Fruit fly (Drosophila melanogaster) whole organism, embryonic: ENCODE measurements around the gene CG6055.

Source experiments
- CG10462 ChIP-seq: fragments of 200-800 bp; sonication (Bioruptor generic); optimal IDR thresholded peaks from 2 replicates; lab custom pipeline; 2016; ENCODE audit warnings: missing biosample characterization, missing genetic modification characterization
- CG11247 ChIP-seq: fragments of 200-800 bp; sonication (Bioruptor generic); IDR thresholded peaks from 2 replicates; pipeline ENCODE4 v1.3.6; 2022; ENCODE audit warnings: missing biosample characterization, missing genetic modification characterization
- CG12236 ChIP-seq: fragments of 200-800 bp; sonication (Bioruptor generic); optimal IDR thresholded peaks from 2 replicates; lab custom pipeline; 2016; ENCODE audit warnings: missing biosample characterization, missing genetic modification characterization
- CG14965 ChIP-seq: fragments of 200-800 bp; sonication (Bioruptor generic); optimal IDR thresholded peaks from 2 replicates; lab custom pipeline; 2016; ENCODE audit warnings: missing biosample characterization, missing genetic modification characterization, borderline replicate concordance
- CG1529 ChIP-seq: fragments of 200-800 bp; sonication (Bioruptor generic); optimal IDR thresholded peaks from 3 replicates; lab custom pipeline; 2018; ENCODE audit warnings: missing biosample characterization, missing genetic modification characterization
- CG16779 ChIP-seq: fragments of 200-800 bp; sonication (Bioruptor generic); IDR thresholded peaks from 2 replicates; pipeline ENCODE4 v1.3.6; 2022; ENCODE audit warnings: missing biosample characterization, missing genetic modification characterization
- CG17802 ChIP-seq: fragments of 200-800 bp; sonication (Bioruptor generic); optimal IDR thresholded peaks from 2 replicates; lab custom pipeline; 2018; ENCODE audit warnings: missing biosample characterization, mild to moderate bottlenecking, missing genetic modification characterization, moderate library complexity
- CG17829 ChIP-seq: fragments of 200-800 bp; optimal IDR thresholded peaks from 2 replicates; lab custom pipeline; 2019; ENCODE audit warnings: missing biosample characterization, mild to moderate bottlenecking, missing genetic modification characterization, moderate library complexity
- CG18476 ChIP-seq: fragments of 200-800 bp; sonication (Bioruptor generic); optimal IDR thresholded peaks from 2 replicates; lab custom pipeline; 2016; ENCODE audit warnings: missing biosample characterization, mild to moderate bottlenecking, missing genetic modification characterization
- CG18599 ChIP-seq: fragments of 200-800 bp; sonication (Bioruptor generic); optimal IDR thresholded peaks from 3 replicates; lab custom pipeline; 2017; ENCODE audit warnings: missing biosample characterization, missing genetic modification characterization, mild to moderate bottlenecking, moderate library complexity, missing genetic modification reagents
- CG2116 ChIP-seq: fragments of 200-800 bp; sonication (Bioruptor generic); optimal IDR thresholded peaks from 3 replicates; lab custom pipeline; 2018; ENCODE audit warnings: missing biosample characterization, mild to moderate bottlenecking, missing genetic modification characterization
- CG2202 ChIP-seq: fragments of 200-800 bp; sonication (Bioruptor generic); optimal IDR thresholded peaks from 2 replicates; lab custom pipeline; 2018; ENCODE audit warnings: missing biosample characterization, mild to moderate bottlenecking, missing genetic modification characterization
- CG2678 ChIP-seq: fragments of 200-800 bp; sonication (Bioruptor generic); optimal IDR thresholded peaks from 3 replicates; lab custom pipeline; 2019; ENCODE audit warnings: missing biosample characterization, mild to moderate bottlenecking, missing genetic modification characterization, moderate library complexity
- CG2875 ChIP-seq: fragments of 200-800 bp; sonication (Bioruptor generic); optimal IDR thresholded peaks from 2 replicates; lab custom pipeline; 2017; ENCODE audit warnings: missing biosample characterization, mild to moderate bottlenecking, missing genetic modification characterization, missing genetic modification reagents
- CG31224 ChIP-seq: fragments of 200-800 bp; sonication (Bioruptor generic); IDR thresholded peaks from 2 replicates; pipeline ENCODE4 v1.3.6; 2022; ENCODE audit warnings: missing biosample characterization, missing genetic modification characterization
- CG3407 ChIP-seq: fragments of 200-800 bp; sonication (Bioruptor generic); optimal IDR thresholded peaks from 2 replicates; lab custom pipeline; 2018; ENCODE audit warnings: missing biosample characterization, mild to moderate bottlenecking, missing genetic modification characterization
- CG34422 ChIP-seq: fragments of 200-800 bp; sonication (Bioruptor generic); IDR thresholded peaks from 3 replicates; pipeline ENCODE4 v1.3.6; 2022; ENCODE audit warnings: missing biosample characterization, missing genetic modification characterization
- CG7745 ChIP-seq: fragments of 200-800 bp; sonication (Bioruptor generic); optimal IDR thresholded peaks from 2 replicates; lab custom pipeline; 2018; ENCODE audit warnings: missing biosample characterization, mild to moderate bottlenecking, missing genetic modification characterization, moderate library complexity
- CG7987 ChIP-seq: fragments of 200-800 bp; sonication (Bioruptor generic); optimal IDR thresholded peaks from 2 replicates; lab custom pipeline; 2018; ENCODE audit warnings: missing biosample characterization, mild to moderate bottlenecking, missing genetic modification characterization, moderate library complexity
- CG8089 ChIP-seq: fragments of 200-800 bp; sonication (Bioruptor generic); optimal IDR thresholded peaks from 3 replicates; lab custom pipeline; 2016; ENCODE audit warnings: missing biosample characterization, missing genetic modification characterization
- Chrac-16 ChIP-seq: fragments of 200-800 bp; sonication (Bioruptor generic); optimal IDR thresholded peaks from 3 replicates; lab custom pipeline; 2016; ENCODE audit warnings: missing biosample characterization, missing genetic modification characterization
- CoRest ChIP-seq: fragments of 200-800 bp; sonication (Bioruptor generic); optimal IDR thresholded peaks from 3 replicates; lab custom pipeline; 2018; ENCODE audit warnings: missing biosample characterization, mild to moderate bottlenecking, missing genetic modification characterization, moderate library complexity
- D19B ChIP-seq: fragments of 200-800 bp; sonication (Bioruptor generic); optimal IDR thresholded peaks from 2 replicates; lab custom pipeline; 2017; ENCODE audit warnings: missing biosample characterization, mild to moderate bottlenecking, missing genetic modification characterization
- Dad ChIP-seq: fragments of 200-800 bp; sonication (Bioruptor generic); optimal IDR thresholded peaks from 3 replicates; lab custom pipeline; 2016; ENCODE audit warnings: missing biosample characterization, missing genetic modification characterization
- Ets65A ChIP-seq: fragments of 200-800 bp; sonication (Bioruptor generic); peaks from one replicate; lab custom pipeline; 2016; ENCODE audit warnings: missing biosample characterization, missing genetic modification characterization
- Gsc ChIP-seq: fragments of 200-800 bp; sonication (Bioruptor generic); IDR thresholded peaks from 2 replicates; pipeline ENCODE4 v1.3.6; 2022; ENCODE audit warnings: missing biosample characterization, missing genetic modification characterization
- Gug ChIP-seq: fragments of 200-800 bp; sonication (Bioruptor generic); IDR thresholded peaks from 4 replicates; pipeline ENCODE4 v1.3.6; 2022; ENCODE audit warnings: missing biosample characterization, missing genetic modification characterization
- NC2α ChIP-seq: fragments of 200-800 bp; sonication (Bioruptor generic); optimal IDR thresholded peaks from 2 replicates; lab custom pipeline; 2016; ENCODE audit warnings: missing biosample characterization, missing genetic modification characterization
- Sox102F ChIP-seq: fragments of 200-800 bp; sonication (Bioruptor generic); optimal IDR thresholded peaks from 2 replicates; lab custom pipeline; 2018; ENCODE audit warnings: missing biosample characterization, mild to moderate bottlenecking, missing genetic modification characterization, moderate library complexity
- Sry-β ChIP-seq: fragments of 200-800 bp; sonication (Bioruptor generic); optimal IDR thresholded peaks from 2 replicates; lab custom pipeline; 2018; ENCODE audit warnings: missing biosample characterization, mild to moderate bottlenecking, missing genetic modification characterization, moderate library complexity
- Tbp ChIP-seq: fragments of >200 bp; optimal IDR thresholded peaks from 2 replicates; lab custom pipeline; 2018; ENCODE audit warnings: missing biosample characterization, missing genetic modification characterization
- amos ChIP-seq: fragments of 200-800 bp; sonication (Bioruptor generic); IDR thresholded peaks from 2 replicates; pipeline ENCODE4 v1.3.6; 2022; ENCODE audit warnings: missing biosample characterization, missing genetic modification characterization; ENCODE audit not compliant: partially characterized antibody
- bowl ChIP-seq: fragments of 200-800 bp; sonication (Bioruptor generic); IDR thresholded peaks from 2 replicates; pipeline ENCODE4 v1.3.6; 2022; ENCODE audit warnings: missing biosample characterization, missing genetic modification characterization
- cas ChIP-seq: fragments of 200-800 bp; sonication (Bioruptor generic); IDR thresholded peaks from 2 replicates; pipeline ENCODE4 v1.3.6; 2022; ENCODE audit warnings: missing biosample characterization, missing genetic modification characterization
- chinmo ChIP-seq: fragments of 200-800 bp; sonication (Bioruptor generic); IDR thresholded peaks from 4 replicates; pipeline ENCODE4 v1.3.6; 2022; ENCODE audit warnings: missing biosample characterization, missing genetic modification characterization; ENCODE audit not compliant: partially characterized antibody
- croc ChIP-seq: fragments of 200-800 bp; sonication (Bioruptor generic); conservative IDR thresholded peaks from 3 replicates; pipeline ENCODE4 v1.3.6; 2022; ENCODE audit warnings: missing biosample characterization, missing genetic modification characterization
- crol ChIP-seq: fragments of 200-800 bp; sonication (Bioruptor generic); IDR thresholded peaks from 2 replicates; pipeline ENCODE4 v1.3.6; 2022; ENCODE audit warnings: missing biosample characterization, missing genetic modification characterization
- grau ChIP-seq: fragments of 200-800 bp; optimal IDR thresholded peaks from 3 replicates; lab custom pipeline; 2019; ENCODE audit warnings: missing biosample characterization, mild to moderate bottlenecking, missing genetic modification characterization, moderate library complexity
- h ChIP-seq: fragments of >200 bp; optimal IDR thresholded peaks from 2 replicates; lab custom pipeline; 2017
- hkb ChIP-seq, 2 experiments: fragments of 200-800 bp in 1 of 2; fragments of >200 bp in 1 of 2; sonication (Bioruptor generic) in 1 of 2; IDR thresholded peaks in 1 of 2; optimal IDR thresholded peaks in 1 of 2; 2 replicates each; pipeline versions ENCODE4 v1.3.6 to Lab custom; 2017 to 2022; ENCODE audit warnings: missing biosample characterization in 1 of 2, missing genetic modification characterization in 1 of 2
- kni ChIP-seq: fragments of 200-800 bp; sonication (Bioruptor generic); optimal IDR thresholded peaks from 3 replicates; lab custom pipeline; 2017; ENCODE audit warnings: mild to moderate bottlenecking, missing biosample characterization, missing genetic modification reagents, missing genetic modification characterization
- repo ChIP-seq: fragments of 200-800 bp; sonication (Bioruptor generic); optimal IDR thresholded peaks from 2 replicates; lab custom pipeline; 2016; ENCODE audit warnings: missing biosample characterization, missing genetic modification characterization
- ro ChIP-seq: fragments of 200-800 bp; sonication (Bioruptor generic); IDR thresholded peaks from 2 replicates; pipeline ENCODE4 v1.3.6; 2022; ENCODE audit warnings: missing biosample characterization, missing genetic modification characterization
- sc ChIP-seq, 3 experiments: fragments of >200 bp in 2 of 3; fragments of 200-800 bp in 1 of 3; sonication (Bioruptor generic) in 1 of 3; optimal IDR thresholded peaks; 2 replicates in 2 of 3; 3 replicates in 1 of 3; lab custom pipeline; 2017; ENCODE audit warnings: mild to moderate bottlenecking in 1 of 3, missing biosample characterization in 1 of 3, missing genetic modification characterization in 1 of 3, missing genetic modification reagents in 1 of 3
- tap ChIP-seq: fragments of 200-800 bp; optimal IDR thresholded peaks from 3 replicates; lab custom pipeline; 2019; ENCODE audit warnings: missing biosample characterization, mild to moderate bottlenecking, missing genetic modification characterization, moderate library complexity
- tna ChIP-seq: fragments of 200-800 bp; sonication (Bioruptor generic); IDR thresholded peaks from 2 replicates; pipeline ENCODE4 v1.3.6; 2022; ENCODE audit warnings: missing biosample characterization, missing genetic modification characterization; ENCODE audit not compliant: partially characterized antibody
- trem ChIP-seq: fragments of 200-800 bp; optimal IDR thresholded peaks from 3 replicates; lab custom pipeline; 2019; ENCODE audit warnings: missing biosample characterization, mild to moderate bottlenecking, missing genetic modification characterization, moderate library complexity
- zfh1 ChIP-seq: fragments of 200-800 bp; sonication (Bioruptor generic); IDR thresholded peaks from 3 replicates; pipeline ENCODE4 v1.3.6; 2022; ENCODE audit warnings: missing biosample characterization, missing genetic modification characterization

CG6055 gene

DNA sequence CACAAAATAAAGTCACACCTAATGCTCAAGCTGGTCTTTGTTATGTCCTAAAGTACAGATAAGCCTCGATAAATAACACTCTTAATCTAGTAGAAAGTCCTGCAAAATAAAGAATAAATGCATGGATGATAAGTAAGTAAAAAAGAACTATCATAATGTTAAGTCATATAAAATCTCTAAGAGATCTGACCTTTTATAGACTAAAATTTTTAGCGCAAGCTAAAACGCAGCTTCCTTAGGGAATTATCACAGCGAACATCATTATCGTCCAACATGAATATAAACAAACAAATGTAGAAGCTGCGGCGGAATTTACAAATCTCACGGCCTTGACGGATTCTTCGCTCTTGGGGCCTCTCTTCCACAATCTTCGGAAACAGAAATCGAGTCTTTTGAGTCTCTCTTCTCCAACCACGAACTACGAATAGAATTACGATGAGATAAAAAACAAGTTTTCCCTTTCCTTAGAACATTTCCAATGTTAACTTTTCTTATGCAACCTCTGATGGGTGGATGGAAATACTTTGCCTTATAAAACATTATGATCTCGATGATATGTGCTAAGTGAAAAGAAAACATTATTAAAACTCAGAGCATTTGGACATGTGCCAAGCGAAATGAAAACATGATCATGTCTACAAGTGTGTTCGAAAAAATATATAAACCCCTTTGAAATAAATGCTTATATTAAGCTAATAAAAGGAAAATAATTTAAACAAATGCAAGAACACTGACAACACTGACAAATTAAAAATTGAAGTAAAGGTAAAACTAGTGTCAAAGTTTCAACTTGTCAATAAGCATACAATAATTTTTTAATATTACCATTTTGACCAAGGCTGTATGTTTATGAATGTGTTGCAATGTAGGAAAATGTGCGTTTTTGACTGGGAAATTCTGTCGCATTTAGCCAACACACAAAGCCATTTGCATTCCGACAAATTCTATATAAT lies 28.3 kb downstream of the CG6055 start (continued):
- TF ChIP-seq CoRest (tag; lab: Kevin White, UChicago) (peak; percentile 58), CG17802 (tag; lab: Kevin White, UChicago) (no peak), bowl (GFP tag; lab: Robert Waterston, UW) (peak; percentile 46; the same call in 1 of the 2 replicates), Sox102F (GFP tag; lab: Kevin White, UChicago) (peak; percentile 44), CG17829 (no peak), CG1529 (GFP tag; lab: Kevin White, UChicago) (no peak), crol (GFP tag; lab: Robert Waterston, UW) (no peak), CG14965 (GFP tag; lab: Kevin White, UChicago) (no peak), CG2116 (GFP tag; lab: Kevin White, UChicago) (no peak), zfh1 (GFP tag; lab: Robert Waterston, UW) (no peak), CG31224 (GFP tag; lab: Robert Waterston, UW) (no peak), CG7745 (no peak), croc (GFP tag; lab: Robert Waterston, UW) (no peak), Ets65A (GFP tag; lab: Kevin White, UChicago) (peak; percentile 45), trem (tag; lab: Kevin White, UChicago) (no peak), CG2202 (tag; lab: Kevin White, UChicago) (no peak), CG18476 (GFP tag; lab: Kevin White, UChicago) (peak; percentile 8), CG8089 (GFP tag; lab: Kevin White, UChicago) (no peak), grau (tag; lab: Kevin White, UChicago) (peak; percentile 94), CG2678 (tag; lab: Kevin White, UChicago) (peak; percentile 24), tna (no peak), sc (optimal IDR thresholded peaks at IDR 0.05; lab: Kevin White, UChicago) (no peak), sc (GFP tag; optimal IDR thresholded peaks at IDR 0.05; lab: Kevin White, UChicago) (no peak), kni (no peak), Sry-β (GFP tag; lab: Kevin White, UChicago) (no peak), Dad (GFP tag; lab: Kevin White, UChicago) (no peak), CG11247 (GFP tag; lab: Robert Waterston, UW) (0 out of 2 replicates have a peak, but pooled peaks have one; percentile 40), tap (tag; lab: Kevin White, UChicago) (no peak), CG34422 (GFP tag; lab: Robert Waterston, UW) (no peak), Chrac-16 (peak; percentile 60), NC2α (GFP tag; lab: Kevin White, UChicago) (no peak), CG7987 (GFP tag; lab: Kevin White, UChicago) (no peak), CG18599 (GFP tag; lab: Kevin White, UChicago) (no peak), CG12236 (GFP tag; lab: Kevin White, UChicago) (no peak), h (lab: Kevin White, UChicago) (no peak), chinmo (GFP tag; lab: Robert Waterston, UW) (no peak), Gug (GFP tag; lab: Robert Waterston, UW) (no peak), CG16779 (GFP tag; lab: Robert Waterston, UW) (no peak), Gsc (GFP tag; lab: Robert Waterston, UW) (no peak), ro (GFP tag; lab: Robert Waterston, UW) (no peak), cas (GFP tag; lab: Robert Waterston, UW) (no peak), CG2875 (GFP tag; lab: Kevin White, UChicago) (no peak), hkb (optimal IDR thresholded peaks at IDR 0.05; lab: Kevin White, UChicago) (no peak), hkb (GFP tag; IDR thresholded peaks at IDR 0.05; lab: Robert Waterston, UW) (peak; percentile 68; the same call in 1 of the 2 replicates), Tbp (GFP tag; lab: Kevin White, UChicago) (no peak), CG3407 (GFP tag; lab: Kevin White, UChicago) (no peak), amos (GFP tag; lab: Robert Waterston, UW) (no peak), repo (GFP tag; lab: Kevin White, UChicago) (no peak), CG10462 (GFP tag; lab: Kevin White, UChicago) (no peak), D19B (GFP tag; lab: Kevin White, UChicago) (no peak)
